Worm (Caenorhabditis elegans) whole organism, mixed stage, embryonic: ENCODE measurements around the gene fbxc-39.
"Not testable (repeated sequence)": the region's sequence is repeated elsewhere in the genome, so short reads cannot be mapped to it uniquely, and the experiment has no call there.

ENCODE experiments used
- bed-3 ChIP-seq: fragments of 200-800 bp; sonication (Bioruptor generic); optimal IDR thresholded peaks from 3 replicates; lab custom pipeline; 2018; ENCODE audit warnings: mild to moderate bottlenecking, missing genetic modification characterization, moderate library complexity, missing compliant biosample characterization
- blmp-1 ChIP-seq: fragments of 150-350 bp; optimal IDR thresholded peaks from 2 replicates; lab custom pipeline; 2014; ENCODE audit warnings: missing biosample characterization, missing genetic modification characterization
- ceh-39 ChIP-seq: fragments of 150-350 bp; optimal IDR thresholded peaks from 2 replicates; lab custom pipeline; 2014; ENCODE audit warnings: missing biosample characterization, missing genetic modification characterization
- ceh-43 ChIP-seq: fragments of 200-800 bp; sonication (Bioruptor generic); optimal IDR thresholded peaks from 2 replicates; lab custom pipeline; 2018; ENCODE audit warnings: mild to moderate bottlenecking, missing genetic modification characterization, moderate library complexity, missing compliant biosample characterization
- ceh-83 ChIP-seq: fragments of 200-800 bp; sonication (Bioruptor generic); optimal IDR thresholded peaks from 2 replicates; lab custom pipeline; 2018; ENCODE audit warnings: mild to moderate bottlenecking, missing genetic modification characterization, missing compliant biosample characterization
- ces-1 ChIP-seq: fragments of 150-350 bp; optimal IDR thresholded peaks from 2 replicates; lab custom pipeline; 2014; ENCODE audit warnings: missing biosample characterization, missing genetic modification reagents, missing genetic modification characterization
- cnd-1 ChIP-seq: fragments of 200-800 bp; sonication (Bioruptor generic); optimal IDR thresholded peaks from 2 replicates; lab custom pipeline; 2018; ENCODE audit warnings: mild to moderate bottlenecking, missing genetic modification characterization, missing compliant biosample characterization
- drap-1 ChIP-seq: fragments of 200-800 bp; sonication (Bioruptor generic); optimal IDR thresholded peaks from 3 replicates; lab custom pipeline; 2018; ENCODE audit warnings: mild to moderate bottlenecking, missing genetic modification characterization, missing compliant biosample characterization
- elt-1 ChIP-seq: sonication (generic microtip); optimal IDR thresholded peaks from 2 replicates; lab custom pipeline; 2017; ENCODE audit warnings: missing genetic modification characterization, mild to moderate bottlenecking, missing compliant biosample characterization, antibody characterized with exemption, moderate library complexity, borderline replicate concordance; ENCODE audit not compliant: insufficient read depth
- elt-3 ChIP-seq: fragments of 150-350 bp; optimal IDR thresholded peaks from 2 replicates; lab custom pipeline; 2014; ENCODE audit warnings: missing biosample characterization, missing genetic modification characterization
- flh-1 ChIP-seq: fragments of 200-800 bp; sonication (Bioruptor generic); optimal IDR thresholded peaks from 2 replicates; lab custom pipeline; 2018; ENCODE audit warnings: mild to moderate bottlenecking, missing genetic modification characterization, moderate library complexity, missing compliant biosample characterization
- ham-2 ChIP-seq: fragments of 200-800 bp; sonication (Bioruptor generic); optimal IDR thresholded peaks from 2 replicates; lab custom pipeline; 2018; ENCODE audit warnings: mild to moderate bottlenecking, missing genetic modification characterization, missing compliant biosample characterization
- hlh-1 ChIP-seq: fragments of 150-350 bp; optimal IDR thresholded peaks from 2 replicates; lab custom pipeline; 2014; ENCODE audit warnings: missing biosample characterization, missing genetic modification reagents, missing genetic modification characterization
- lin-13 ChIP-seq: fragments of 150-350 bp; optimal IDR thresholded peaks from 2 replicates; lab custom pipeline; 2014; ENCODE audit warnings: missing biosample characterization, missing genetic modification characterization
- lin-32 ChIP-seq: fragments of 200-800 bp; sonication (Bioruptor generic); optimal IDR thresholded peaks from 2 replicates; lab custom pipeline; 2018; ENCODE audit warnings: mild to moderate bottlenecking, missing genetic modification characterization, missing compliant biosample characterization
- lsy-2 ChIP-seq: fragments of 150-350 bp; optimal IDR thresholded peaks from 2 replicates; lab custom pipeline; 2014; ENCODE audit warnings: missing biosample characterization, missing genetic modification characterization
- mab-5 ChIP-seq: fragments of 150-350 bp; optimal IDR thresholded peaks from 2 replicates; lab custom pipeline; 2014; ENCODE audit warnings: missing biosample characterization, missing genetic modification characterization
- mep-1 ChIP-seq: fragments of 150-350 bp; optimal IDR thresholded peaks from 2 replicates; lab custom pipeline; 2017; ENCODE audit warnings: missing biosample characterization, missing genetic modification reagents, missing genetic modification characterization, inconsistent platforms
- mls-2 ChIP-seq: sonication (generic microtip); optimal IDR thresholded peaks from 2 replicates; lab custom pipeline; 2016; ENCODE audit warnings: mild to moderate bottlenecking, missing genetic modification characterization, moderate library complexity, missing compliant biosample characterization
- nhr-2 ChIP-seq: fragments of 150-350 bp; optimal IDR thresholded peaks from 2 replicates; lab custom pipeline; 2014; ENCODE audit warnings: missing biosample characterization, missing genetic modification characterization
- nhr-237 ChIP-seq: fragments of 150-350 bp; optimal IDR thresholded peaks from 2 replicates; lab custom pipeline; 2014; ENCODE audit warnings: missing biosample characterization, missing genetic modification characterization
- nhr-28 ChIP-seq: fragments of 150-350 bp; optimal IDR thresholded peaks from 2 replicates; lab custom pipeline; 2014; ENCODE audit warnings: missing biosample characterization, missing genetic modification characterization
- nhr-76 ChIP-seq: sonication (generic microtip); optimal IDR thresholded peaks from 2 replicates; lab custom pipeline; 2017; ENCODE audit warnings: missing biosample characterization, missing genetic modification characterization
- sem-2 ChIP-seq: fragments of 200-800 bp; sonication (Bioruptor generic); optimal IDR thresholded peaks from 2 replicates; lab custom pipeline; 2018; ENCODE audit warnings: mild to moderate bottlenecking, missing genetic modification characterization, missing compliant biosample characterization
- sptf-1 ChIP-seq: sonication (generic microtip); optimal IDR thresholded peaks from 2 replicates; lab custom pipeline; 2017; ENCODE audit warnings: mild to moderate bottlenecking, missing genetic modification characterization, moderate library complexity, missing compliant biosample characterization
- tbx-8 ChIP-seq: fragments of 200-800 bp; sonication (Bioruptor generic); optimal IDR thresholded peaks from 2 replicates; lab custom pipeline; 2018; ENCODE audit warnings: mild to moderate bottlenecking, missing genetic modification characterization, moderate library complexity, missing compliant biosample characterization
- unc-120 ChIP-seq: sonication (generic microtip); optimal IDR thresholded peaks from 2 replicates; lab custom pipeline; 2017; ENCODE audit warnings: missing genetic modification characterization, missing compliant biosample characterization; ENCODE audit not compliant: poor library complexity, severe bottlenecking
- unc-39 ChIP-seq: fragments of 150-350 bp; optimal IDR thresholded peaks from 2 replicates; lab custom pipeline; 2014; ENCODE audit warnings: missing biosample characterization, missing genetic modification characterization
- unc-62 ChIP-seq: fragments of 150-350 bp; optimal IDR thresholded peaks from 2 replicates; lab custom pipeline; 2014; ENCODE audit warnings: missing biosample characterization, missing genetic modification reagents, missing genetic modification characterization
- zip-8 ChIP-seq: fragments of 150-350 bp; optimal IDR thresholded peaks from 2 replicates; lab custom pipeline; 2014; ENCODE audit warnings: missing biosample characterization, missing genetic modification characterization
- ztf-11 ChIP-seq: fragments of 150-350 bp; optimal IDR thresholded peaks from 2 replicates; lab custom pipeline; 2014; ENCODE audit warnings: missing biosample characterization, missing genetic modification characterization

fbxc-39 gene

ce11 chrII:960218-960617, 28.3 kb upstream of the fbxc-39 start, which contains the start of the genes C32B5.18 and C32B5.7:
Gene C32B5.18, plus strand, starts transcription at chrII:960518.
Gene C32B5.7, plus strand, starts transcription at chrII:960528.
- no peak for TF ChIP-seq unc-120 (tag; lab: Kevin White, UChicago)
- TF ChIP-seq nhr-237 (tag; lab: Kevin White, UChicago), result no peak
- TF ChIP-seq nhr-76, result no peak
- TF ChIP-seq flh-1 (GFP tag; lab: Kevin White, UChicago), result no peak
- peak; percentile 35 for TF ChIP-seq cnd-1 (tag; lab: Kevin White, UChicago)
- no peak for TF ChIP-seq zip-8 (tag; lab: Kevin White, UChicago)
- TF ChIP-seq elt-3 (tag; lab: Kevin White, UChicago), result no peak
- TF ChIP-seq unc-62, result no peak
- TF ChIP-seq drap-1, result no peak
- peak; percentile 20 for TF ChIP-seq ceh-39 (tag; lab: Kevin White, UChicago)
- TF ChIP-seq nhr-2 (tag; lab: Kevin White, UChicago), result peak; percentile 13
- TF ChIP-seq mep-1 (tag; lab: Kevin White, UChicago), result no peak
- TF ChIP-seq lin-13 (tag; lab: Kevin White, UChicago), result no peak
- no peak for TF ChIP-seq sem-2 (GFP tag; lab: Kevin White, UChicago)
- no peak for TF ChIP-seq ztf-11 (tag; lab: Kevin White, UChicago)
- TF ChIP-seq tbx-8, result no peak

- TF ChIP-seq ceh-43 (GFP tag; lab: Kevin White, UChicago) (no peak), hlh-1 (no peak), nhr-237 (tag; lab: Kevin White, UChicago) (no peak), bed-3 (GFP tag; lab: Kevin White, UChicago) (no peak), mep-1 (tag; lab: Kevin White, UChicago) (no peak), lin-13 (tag; lab: Kevin White, UChicago) (no peak), sptf-1 (tag; lab: Kevin White, UChicago) (no peak), ham-2 (no peak), lin-32 (GFP tag; lab: Kevin White, UChicago) (no peak), lsy-2 (tag; lab: Kevin White, UChicago) (no peak), ztf-11 (tag; lab: Kevin White, UChicago) (no peak), blmp-1 (tag; lab: Kevin White, UChicago) (no peak), elt-3 (tag; lab: Kevin White, UChicago) (no peak), nhr-2 (tag; lab: Kevin White, UChicago) (no peak)
Observed at ce11 chrII:961961-962360, 26.6 kb upstream of the fbxc-39 start, which contains the start of gene C32B5.13. Gene C32B5.13, minus strand, starts transcription at chrII:962061.

- not testable (repeated sequence) for TF ChIP-seq unc-120 (tag; lab: Kevin White, UChicago); mep-1 (tag; lab: Kevin White, UChicago); ces-1
- TF ChIP-seq, all 35 proteins: peak for 0; not testable (repeated sequence) for 35
Observed at ce11 chrII:966962-967361, 21.6 kb upstream of the fbxc-39 start, which contains the start of gene fbxc-18. Gene fbxc-18, minus strand, starts transcription at chrII:967062.

- TF ChIP-seq ceh-39 (tag; lab: Kevin White, UChicago); ceh-83 (GFP tag; lab: Kevin White, UChicago); lin-32 (GFP tag; lab: Kevin White, UChicago): not testable (repeated sequence)
- TF ChIP-seq, all 35 proteins: peak for 0; not testable (repeated sequence) for 35
Observed at ce11 chrII:968106-968505, 20.4 kb upstream of the fbxc-39 start, which contains the start of gene C32B5.6. Gene C32B5.6, plus strand, starts transcription at chrII:968406.

ce11 chrII:972850-973249, 15.7 kb upstream of the fbxc-39 start, which contains the start of gene C32B5.15:
Gene C32B5.15, minus strand, starts transcription at chrII:972950.
- TF ChIP-seq nhr-28 (tag; lab: Kevin White, UChicago) (no peak), ztf-11 (tag; lab: Kevin White, UChicago) (no peak), ceh-83 (GFP tag; lab: Kevin White, UChicago) (no peak), ceh-43 (GFP tag; lab: Kevin White, UChicago) (no peak), nhr-237 (tag; lab: Kevin White, UChicago) (no peak), elt-3 (tag; lab: Kevin White, UChicago) (no peak), mab-5 (no peak), sptf-1 (tag; lab: Kevin White, UChicago) (no peak), drap-1 (no peak), flh-1 (GFP tag; lab: Kevin White, UChicago) (no peak), mls-2 (tag; lab: Kevin White, UChicago) (no peak), unc-62 (no peak), ceh-39 (tag; lab: Kevin White, UChicago) (no peak), unc-39 (tag; lab: Kevin White, UChicago) (no peak), elt-1 (tag; lab: Kevin White, UChicago) (no peak), lin-32 (GFP tag; lab: Kevin White, UChicago) (no peak), nhr-2 (tag; lab: Kevin White, UChicago) (no peak), nhr-76 (no peak)
- TF ChIP-seq, all 35 proteins: peak for 0
